Fruit fly (Drosophila melanogaster) whole organism, embryonic: ENCODE data around the gene HIP-R.
A peak's percentile ranks its signal among the peaks of the same experiment; 100 is the strongest.

ENCODE experiments used
- Aef1 ChIP-seq: fragments of 200-800 bp; sonication (Bioruptor generic); IDR thresholded peaks from 3 replicates; pipeline ENCODE4 v1.3.6; 2022; ENCODE audit warnings: missing biosample characterization, missing genetic modification characterization
- Atf3 ChIP-seq: fragments of 200-800 bp; sonication (Bioruptor generic); optimal IDR thresholded peaks from 3 replicates; lab custom pipeline; 2016; ENCODE audit warnings: missing biosample characterization, missing genetic modification characterization
- Awh ChIP-seq: fragments of 200-800 bp; sonication (Bioruptor generic); IDR thresholded peaks from 2 replicates; pipeline ENCODE4, ENCODE4 v1.3.6; 2022; ENCODE audit warnings: missing biosample characterization, missing genetic modification characterization
- B-H2 ChIP-seq: fragments of 200-800 bp; sonication (Bioruptor generic); optimal IDR thresholded peaks from 2 replicates; lab custom pipeline; 2018; ENCODE audit warnings: missing biosample characterization, mild to moderate bottlenecking, missing genetic modification characterization
- CG10959 ChIP-seq: fragments of 200-800 bp; sonication (Bioruptor generic); IDR thresholded peaks from 2 replicates; pipeline ENCODE4 v1.3.6; 2022; ENCODE audit warnings: missing biosample characterization, missing genetic modification characterization
- CG11085 ChIP-seq: fragments of 200-800 bp; sonication (Bioruptor generic); IDR thresholded peaks from 2 replicates; pipeline ENCODE4 v1.3.6; 2022; ENCODE audit warnings: missing biosample characterization, missing genetic modification characterization
- CG11696 ChIP-seq: fragments of 200-800 bp; sonication (Bioruptor generic); IDR thresholded peaks from 2 replicates; pipeline ENCODE4 v1.3.6; 2022; ENCODE audit warnings: missing biosample characterization, missing genetic modification characterization
- CG12071 ChIP-seq: fragments of 200-800 bp; sonication (Bioruptor generic); optimal IDR thresholded peaks from 3 replicates; lab custom pipeline; 2018; ENCODE audit warnings: missing biosample characterization, mild to moderate bottlenecking, missing genetic modification characterization
- CG14965 ChIP-seq: fragments of 200-800 bp; sonication (Bioruptor generic); optimal IDR thresholded peaks from 2 replicates; lab custom pipeline; 2016; ENCODE audit warnings: missing biosample characterization, missing genetic modification characterization, borderline replicate concordance
- CG15479 ChIP-seq: fragments of 200-800 bp; sonication (Bioruptor generic); optimal IDR thresholded peaks from 3 replicates; lab custom pipeline; 2019; ENCODE audit warnings: missing biosample characterization, mild to moderate bottlenecking, missing genetic modification characterization, moderate library complexity
- CG15601 ChIP-seq: fragments of 200-800 bp; sonication (Bioruptor generic); optimal IDR thresholded peaks from 3 replicates; lab custom pipeline; 2019; ENCODE audit warnings: missing biosample characterization, mild to moderate bottlenecking, missing genetic modification characterization, moderate library complexity
- CG1647 ChIP-seq: fragments of 200-800 bp; sonication (Bioruptor generic); optimal IDR thresholded peaks from 3 replicates; lab custom pipeline; 2016; ENCODE audit warnings: missing biosample characterization, missing genetic modification characterization
- CG17328 ChIP-seq: fragments of 200-800 bp; sonication (Bioruptor generic); IDR thresholded peaks from 2 replicates; pipeline ENCODE4 v1.3.6; 2022; ENCODE audit warnings: missing biosample characterization, missing genetic modification characterization
- CG17361 ChIP-seq: fragments of 200-800 bp; sonication (Bioruptor generic); IDR thresholded peaks from 3 replicates; pipeline ENCODE4 v1.3.6; 2022; ENCODE audit warnings: missing biosample characterization, missing genetic modification characterization
- CG2199 ChIP-seq: fragments of 200-800 bp; sonication (Bioruptor generic); IDR thresholded peaks from 3 replicates; pipeline ENCODE4 v1.3.6; 2022; ENCODE audit warnings: missing biosample characterization, missing genetic modification characterization
- CG4854 ChIP-seq: fragments of 200-800 bp; sonication (Bioruptor generic); optimal IDR thresholded peaks from 2 replicates; lab custom pipeline; 2016; ENCODE audit warnings: missing biosample characterization, missing genetic modification characterization, inconsistent platforms
- CG5953 ChIP-seq: fragments of 200-800 bp; sonication (Bioruptor generic); IDR thresholded peaks from 2 replicates; pipeline ENCODE4 v1.3.6; 2022; ENCODE audit warnings: missing biosample characterization, missing genetic modification characterization
- CG8089 ChIP-seq: fragments of 200-800 bp; sonication (Bioruptor generic); optimal IDR thresholded peaks from 3 replicates; lab custom pipeline; 2016; ENCODE audit warnings: missing biosample characterization, missing genetic modification characterization
- CG9609 ChIP-seq: fragments of 200-800 bp; sonication (Bioruptor generic); optimal IDR thresholded peaks from 3 replicates; lab custom pipeline; 2016; ENCODE audit warnings: missing biosample characterization, missing genetic modification characterization
- CG9727 ChIP-seq: fragments of 200-800 bp; sonication (Bioruptor generic); optimal IDR thresholded peaks from 3 replicates; lab custom pipeline; 2017; ENCODE audit warnings: missing biosample characterization, mild to moderate bottlenecking, missing genetic modification characterization
- Fer3 ChIP-seq: fragments of 200-800 bp; sonication (Bioruptor generic); optimal IDR thresholded peaks from 2 replicates; lab custom pipeline; 2018; ENCODE audit warnings: missing biosample characterization, mild to moderate bottlenecking, missing genetic modification characterization, moderate library complexity
- Hand ChIP-seq: fragments of 200-800 bp; sonication (Bioruptor generic); optimal IDR thresholded peaks from 2 replicates; lab custom pipeline; 2017; ENCODE audit warnings: mild to moderate bottlenecking, missing biosample characterization, missing genetic modification reagents, missing genetic modification characterization
- Hr51 ChIP-seq, 2 experiments: fragments of 200-800 bp; sonication (Bioruptor generic); optimal IDR thresholded peaks; 2 replicates in 1 of 2; 3 replicates in 1 of 2; lab custom pipeline; 2016 to 2018; ENCODE audit warnings: missing biosample characterization in 2 of 2, missing genetic modification characterization in 2 of 2, mild to moderate bottlenecking in 1 of 2, moderate library complexity in 1 of 2
- Kr ChIP-seq: fragments of 200-800 bp; sonication (Bioruptor generic); optimal IDR thresholded peaks from 2 replicates; lab custom pipeline; 2017; ENCODE audit warnings: missing biosample characterization, mild to moderate bottlenecking, missing genetic modification characterization
- Lhr ChIP-seq: fragments of 200-800 bp; sonication (Bioruptor generic); optimal IDR thresholded peaks from 3 replicates; lab custom pipeline; 2017; ENCODE audit warnings: mild to moderate bottlenecking, missing biosample characterization, missing genetic modification reagents, missing genetic modification characterization
- Lim3 ChIP-seq: fragments of 200-800 bp; sonication (Bioruptor generic); IDR thresholded peaks from 2 replicates; pipeline ENCODE4 v1.3.6; 2022; ENCODE audit warnings: missing biosample characterization, missing genetic modification characterization
- Lpt ChIP-seq: fragments of >200 bp; optimal IDR thresholded peaks from 2 replicates; lab custom pipeline; 2018; ENCODE audit warnings: missing biosample characterization, missing genetic modification characterization
- MBD-R2 ChIP-seq: fragments of 200-800 bp; sonication (Bioruptor generic); IDR thresholded peaks from 2 replicates; pipeline ENCODE4 v1.3.6; 2022; ENCODE audit warnings: missing biosample characterization, missing genetic modification characterization
- Meics ChIP-seq: fragments of 200-800 bp; sonication (Bioruptor generic); optimal IDR thresholded peaks from 2 replicates; lab custom pipeline; 2017; ENCODE audit warnings: missing biosample characterization, mild to moderate bottlenecking, missing genetic modification characterization
- NC2α ChIP-seq: fragments of 200-800 bp; sonication (Bioruptor generic); optimal IDR thresholded peaks from 2 replicates; lab custom pipeline; 2016; ENCODE audit warnings: missing biosample characterization, missing genetic modification characterization
- corto ChIP-seq: fragments of 200-800 bp; sonication (Bioruptor generic); optimal IDR thresholded peaks from 2 replicates; lab custom pipeline; 2016; ENCODE audit warnings: missing biosample characterization, mild to moderate bottlenecking, missing genetic modification characterization, moderate library complexity
- dati ChIP-seq: fragments of 200-800 bp; sonication (Bioruptor generic); IDR thresholded peaks from 2 replicates; pipeline ENCODE4 v1.3.6; 2022; ENCODE audit warnings: missing biosample characterization, missing genetic modification characterization
- emc ChIP-seq: fragments of 200-800 bp; sonication (Bioruptor generic); optimal IDR thresholded peaks from 2 replicates; lab custom pipeline; 2016; ENCODE audit warnings: missing biosample characterization, missing genetic modification characterization
- fru ChIP-seq: fragments of >200 bp; optimal IDR thresholded peaks from 2 replicates; lab custom pipeline; 2017
- gfzf ChIP-seq: fragments of 200-800 bp; sonication (Bioruptor generic); optimal IDR thresholded peaks from 2 replicates; lab custom pipeline; 2016; ENCODE audit warnings: missing biosample characterization, mild to moderate bottlenecking, missing genetic modification characterization, moderate library complexity
- grau ChIP-seq: fragments of 200-800 bp; optimal IDR thresholded peaks from 3 replicates; lab custom pipeline; 2019; ENCODE audit warnings: missing biosample characterization, mild to moderate bottlenecking, missing genetic modification characterization, moderate library complexity
- hb ChIP-seq: fragments of 200-800 bp; sonication (Bioruptor generic); IDR thresholded peaks from 3 replicates; pipeline ENCODE4 v1.3.6; 2022; ENCODE audit warnings: missing biosample characterization, missing genetic modification characterization; ENCODE audit not compliant: partially characterized antibody
- insv ChIP-seq, 2 experiments: fragments of 200-800 bp; sonication (Bioruptor generic); optimal IDR thresholded peaks; 3 replicates each; lab custom pipeline; 2016 to 2018; ENCODE audit warnings: missing biosample characterization in 2 of 2, missing genetic modification characterization in 2 of 2
- klu ChIP-seq: fragments of 200-800 bp; sonication (Bioruptor generic); IDR thresholded peaks from 2 replicates; pipeline ENCODE4 v1.3.6; 2022; ENCODE audit warnings: missing biosample characterization, missing genetic modification characterization
- mam ChIP-seq: fragments of 200-800 bp; sonication (Bioruptor generic); optimal IDR thresholded peaks from 3 replicates; lab custom pipeline; 2016; ENCODE audit warnings: missing biosample characterization, missing genetic modification characterization
- peb ChIP-seq: fragments of 200-800 bp; sonication (Bioruptor generic); IDR thresholded peaks from 2 replicates; pipeline ENCODE4 v1.3.6; 2022; ENCODE audit warnings: missing biosample characterization, missing genetic modification characterization
- pfk ChIP-seq: fragments of 200-800 bp; sonication (Bioruptor generic); optimal IDR thresholded peaks from 2 replicates; lab custom pipeline; 2018; ENCODE audit warnings: missing biosample characterization, mild to moderate bottlenecking, missing genetic modification characterization, moderate library complexity
- pita ChIP-seq: fragments of 200-800 bp; sonication (Bioruptor generic); optimal IDR thresholded peaks from 2 replicates; lab custom pipeline; 2017; ENCODE audit warnings: missing biosample characterization, mild to moderate bottlenecking, missing genetic modification characterization
- sug ChIP-seq: fragments of 200-800 bp; optimal IDR thresholded peaks from 2 replicates; lab custom pipeline; 2019; ENCODE audit warnings: missing biosample characterization, mild to moderate bottlenecking, missing genetic modification characterization, moderate library complexity
- tna ChIP-seq: fragments of 200-800 bp; sonication (Bioruptor generic); IDR thresholded peaks from 2 replicates; pipeline ENCODE4 v1.3.6; 2022; ENCODE audit warnings: missing biosample characterization, missing genetic modification characterization; ENCODE audit not compliant: partially characterized antibody
- toy ChIP-seq: fragments of 200-800 bp; sonication (Bioruptor generic); IDR thresholded peaks from 2 replicates; pipeline ENCODE4 v1.3.6; 2022; ENCODE audit warnings: missing biosample characterization, missing genetic modification characterization
- ttk ChIP-seq: fragments of 200-800 bp; sonication (Bioruptor generic); IDR thresholded peaks from 2 replicates; pipeline ENCODE4 v2.1.2; 2022; ENCODE audit warnings: missing biosample characterization, missing genetic modification characterization
- wor ChIP-seq: fragments of 200-800 bp; sonication (Bioruptor generic); IDR thresholded peaks from 2 replicates; pipeline ENCODE4 v1.3.6; 2022; ENCODE audit warnings: missing biosample characterization, missing genetic modification characterization
- zfh2 ChIP-seq: fragments of 200-800 bp; sonication (Bioruptor generic); optimal IDR thresholded peaks from 2 replicates; lab custom pipeline; 2016; ENCODE audit warnings: missing biosample characterization, missing genetic modification characterization

Gene HIP-R

DNA sequence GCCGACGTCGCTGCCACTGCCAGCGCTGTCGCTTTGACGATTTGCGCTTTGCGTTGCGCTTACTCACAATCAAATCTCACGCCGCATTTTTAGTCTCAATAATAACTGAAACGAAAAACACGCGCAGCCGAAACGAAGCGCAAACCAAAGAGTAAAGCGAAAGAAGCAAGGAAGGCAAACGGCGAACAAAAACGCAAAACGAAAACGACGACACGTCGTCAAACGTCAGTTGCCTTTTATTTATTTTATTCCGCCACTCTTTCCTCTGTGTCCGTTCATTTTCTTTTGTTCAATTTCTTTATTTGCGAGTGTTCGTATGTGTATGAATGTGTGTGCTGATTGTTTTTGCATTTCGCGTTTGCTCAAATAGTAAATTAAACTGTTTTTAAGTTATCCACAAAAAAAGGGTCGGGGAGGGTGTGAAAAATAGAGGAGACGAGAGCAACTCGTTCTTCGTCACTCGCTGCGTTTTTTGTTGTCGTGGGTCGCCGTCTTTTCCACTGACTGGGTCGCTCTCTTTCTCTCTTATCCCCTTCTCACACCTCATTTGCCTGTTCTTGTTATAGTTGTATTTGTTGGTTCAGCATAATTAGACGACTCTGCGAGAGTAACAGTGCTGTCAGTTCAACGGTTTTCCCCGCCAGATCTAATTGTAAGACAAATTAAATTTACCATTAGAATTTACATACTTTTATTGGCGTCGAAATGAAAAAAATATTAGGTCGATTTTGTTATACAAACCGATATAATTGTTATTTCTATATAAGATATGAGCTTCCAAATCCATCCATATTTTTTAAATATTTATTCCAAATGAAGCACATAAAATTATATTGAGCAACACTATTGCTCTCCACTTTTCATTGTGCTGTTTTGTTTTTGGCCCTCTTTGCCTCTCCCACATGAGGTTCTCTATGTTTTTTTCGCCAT is 16.7 kb upstream of the HIP-R start (continued):
- TF ChIP-seq tna (GFP tag; lab: Robert Waterston, UW) (no peak), Meics (GFP tag; lab: Kevin White, UChicago) (peak; percentile 87), mam (GFP tag; lab: Kevin White, UChicago) (peak; percentile 58), klu (peak; percentile 59), emc (GFP tag; lab: Kevin White, UChicago) (no peak), grau (tag; lab: Kevin White, UChicago) (peak; percentile 87), CG1647 (no peak), Fer3 (tag; lab: Kevin White, UChicago) (peak; percentile 82), CG15601 (tag; lab: Kevin White, UChicago) (peak; percentile 56), B-H2 (GFP tag; lab: Kevin White, UChicago) (peak; percentile 77), pfk (GFP tag; lab: Kevin White, UChicago) (no peak), hb (GFP tag; lab: Robert Waterston, UW) (no peak), CG4854 (GFP tag; lab: Kevin White, UChicago) (peak; percentile 12), Awh (GFP tag; lab: Robert Waterston, UW) (no peak), Lpt (GFP tag; lab: Kevin White, UChicago) (no peak), gfzf (GFP tag; lab: Kevin White, UChicago) (no peak), Hand (GFP tag; lab: Kevin White, UChicago) (peak; percentile 79), CG8089 (GFP tag; lab: Kevin White, UChicago) (no peak), CG12071 (GFP tag; lab: Kevin White, UChicago) (peak; percentile 43), Lhr (no peak), CG17361 (peak; percentile 78), CG11085 (GFP tag; lab: Robert Waterston, UW) (peak; percentile 52; the same call in 1 of the 2 replicates), fru (lab: Kevin White, UChicago) (no peak), Aef1 (GFP tag; lab: Robert Waterston, UW) (peak; percentile 59; the same call in 2 of the 3 replicates), CG5953 (no peak), dati (GFP tag; lab: Robert Waterston, UW) (no peak), Lim3 (GFP tag; lab: Robert Waterston, UW) (no peak), ttk (GFP tag; lab: Robert Waterston, UW) (peak; percentile 42; the same call in 1 of the 2 replicates), sug (peak; percentile 80), MBD-R2 (GFP tag; lab: Robert Waterston, UW) (peak; percentile 34; the same call in 1 of the 2 replicates), CG11696 (GFP tag; lab: Robert Waterston, UW) (no peak), Hr51 (GFP tag; optimal IDR thresholded peaks at IDR 0.05; lab: Kevin White, UChicago) (peak in 1 of 2 experiments; percentile 75), CG9609 (GFP tag; lab: Kevin White, UChicago) (no peak), wor (GFP tag; lab: Robert Waterston, UW) (no peak), Atf3 (GFP tag; lab: Kevin White, UChicago) (no peak), CG10959 (GFP tag; lab: Robert Waterston, UW) (no peak), CG2199 (GFP tag; lab: Robert Waterston, UW) (no peak), CG17328 (GFP tag; lab: Robert Waterston, UW) (0 out of 2 replicates have a peak, but pooled peaks have one; percentile 19), CG9727 (peak; percentile 76), toy (GFP tag; lab: Robert Waterston, UW) (peak; percentile 60), zfh2 (GFP tag; lab: Kevin White, UChicago) (peak; percentile 43), CG14965 (no peak), insv (GFP tag; optimal IDR thresholded peaks at IDR 0.05; lab: Kevin White, UChicago) (peak in 1 of 2 experiments; percentile 23), peb (GFP tag; lab: Robert Waterston, UW) (0 out of 2 replicates have a peak, but pooled peaks have one; percentile 34), CG15479 (peak; percentile 13), corto (GFP tag; lab: Kevin White, UChicago) (peak; percentile 56), NC2α (GFP tag; lab: Kevin White, UChicago) (no peak), pita (GFP tag; lab: Kevin White, UChicago) (no peak), Kr (no peak)
